Comparison of ENCODE assay signal across 1 fruit fly cellular context in genomic region chrX:658021-658420, dm6.
TF ChIP-seq lines count a peak whose summit lies in the region.

No protein-coding gene starts in this region.

TF ChIP-seq in whole organism, embryonic, 481 proteins besides CTCF, POLR2A, EP300 and RAD21 (continued from another document):
- peak; percentile 9 for TF ChIP-seq Hmr (GFP tag; optimal IDR thresholded peaks at IDR 0.05; lab: Kevin White, UChicago)
- peak; percentile 94 for TF ChIP-seq E2f2 (GFP tag; IDR thresholded peaks at IDR 0.05; lab: Robert Waterston, UW)
- no peak for TF ChIP-seq B-H1 (GFP tag; IDR thresholded peaks at IDR 0.05; lab: Robert Waterston, UW)
- no peak for TF ChIP-seq CG12659 (GFP tag; optimal IDR thresholded peaks at IDR 0.05; lab: Kevin White, UChicago)
- peak; percentile 18 for TF ChIP-seq HmgZ (tag; optimal IDR thresholded peaks at IDR 0.05; lab: Kevin White, UChicago)
